Worm (Caenorhabditis elegans) whole organism, L1 larva: ENCODE results near the gene evl-14.

Experiments
- aly-2 ChIP-seq: fragments of 150-350 bp; optimal IDR thresholded peaks from 2 replicates; lab custom pipeline; 2014; ENCODE audit warnings: missing biosample characterization, missing genetic modification characterization
- ama-1 ChIP-seq: fragments of 150-350 bp; optimal IDR thresholded peaks from 2 replicates; lab custom pipeline; 2014
- blmp-1 ChIP-seq: fragments of 150-350 bp; optimal IDR thresholded peaks from 2 replicates; lab custom pipeline; 2014; ENCODE audit warnings: missing biosample characterization, missing genetic modification characterization
- ceh-82 ChIP-seq, 3 experiments: fragments of 150-350 bp in 1 of 3; sonication (generic microtip) in 2 of 3; optimal IDR thresholded peaks; 2 replicates each; lab custom pipeline; 2014 to 2017; ENCODE audit warnings: missing biosample characterization in 3 of 3, missing genetic modification characterization in 3 of 3
- dpl-1 ChIP-seq, 3 experiments: fragments of 150-350 bp in 2 of 3; sonication (generic microtip) in 1 of 3; optimal IDR thresholded peaks; 2 replicates each; lab custom pipeline; 2014 to 2017; ENCODE audit warnings: missing biosample characterization in 3 of 3, missing genetic modification characterization in 3 of 3, missing genetic modification reagents in 3 of 3
- dsc-1 ChIP-seq: sonication (generic microtip); optimal IDR thresholded peaks from 2 replicates; lab custom pipeline; 2016; ENCODE audit warnings: mild to moderate bottlenecking, missing genetic modification characterization, missing compliant biosample characterization
- efl-1 ChIP-seq, 4 experiments: fragments of 150-350 bp; optimal IDR thresholded peaks in 3 of 4; peaks in 1 of 4; 1 replicate in 1 of 4; 2 replicates in 3 of 4; lab custom pipeline; 2014; ENCODE audit warnings: missing biosample characterization in 2 of 4, missing genetic modification characterization in 2 of 4, missing genetic modification reagents in 2 of 4
- elt-3 ChIP-seq, 6 experiments: fragments of 150-350 bp in 1 of 6; sonication (generic microtip); optimal IDR thresholded peaks; 2 replicates each; lab custom pipeline; 2017 to 2018; ENCODE audit warnings: missing biosample characterization in 6 of 6, missing genetic modification characterization in 6 of 6, inconsistent platforms in 1 of 6
- fkh-4 ChIP-seq: sonication (generic microtip); optimal IDR thresholded peaks from 2 replicates; lab custom pipeline; 2016; ENCODE audit warnings: missing compliant biosample characterization, missing genetic modification characterization, borderline replicate concordance
- grh-1 ChIP-seq: fragments of 200-800 bp; sonication (Bioruptor generic); IDR thresholded peaks from 2 replicates; pipeline ENCODE4 v1.3.6; 2022; ENCODE audit warnings: missing genetic modification reagents, missing genetic modification characterization, missing compliant biosample characterization
- hlh-4 ChIP-seq: sonication (generic microtip); optimal IDR thresholded peaks from 2 replicates; lab custom pipeline; 2016; ENCODE audit warnings: mild to moderate bottlenecking, missing genetic modification characterization, missing compliant biosample characterization
- isw-1 ChIP-seq: fragments of 200-800 bp; sonication (Bioruptor generic); IDR thresholded peaks from 2 replicates; pipeline ENCODE4 v1.3.6; 2022; ENCODE audit warnings: missing genetic modification characterization, missing compliant biosample characterization
- lin-13 ChIP-seq: fragments of 150-350 bp; optimal IDR thresholded peaks from 2 replicates; lab custom pipeline; 2014; ENCODE audit warnings: missing biosample characterization, missing genetic modification reagents, missing genetic modification characterization
- lin-14 ChIP-seq: fragments of 200-800 bp; sonication (Bioruptor generic); optimal IDR thresholded peaks from 2 replicates; lab custom pipeline; 2018; ENCODE audit warnings: mild to moderate bottlenecking, missing genetic modification characterization, moderate library complexity, missing compliant biosample characterization
- lin-35 ChIP-seq, 2 experiments: fragments of 150-350 bp; optimal IDR thresholded peaks; 2 replicates each; lab custom pipeline; 2014; ENCODE audit warnings: missing biosample characterization in 2 of 2, missing genetic modification characterization in 2 of 2, missing genetic modification reagents in 2 of 2
- lin-39 ChIP-seq: fragments of 150-350 bp; optimal IDR thresholded peaks from 2 replicates; lab custom pipeline; 2014; ENCODE audit warnings: missing biosample characterization, missing genetic modification reagents, missing genetic modification characterization
- lir-3 ChIP-seq: sonication (generic microtip); optimal IDR thresholded peaks from 2 replicates; lab custom pipeline; 2016; ENCODE audit warnings: mild to moderate bottlenecking, missing genetic modification characterization, moderate library complexity, missing compliant biosample characterization; ENCODE audit not compliant: poor library complexity
- lsy-2 ChIP-seq, 2 experiments: fragments of 150-350 bp; optimal IDR thresholded peaks; 2 replicates each; lab custom pipeline; 2014; ENCODE audit warnings: missing biosample characterization in 2 of 2, missing genetic modification characterization in 2 of 2
- mdl-1 ChIP-seq, 2 experiments: fragments of 150-350 bp; optimal IDR thresholded peaks; 2 replicates each; lab custom pipeline; 2014 to 2017; ENCODE audit warnings: missing biosample characterization in 2 of 2, missing genetic modification characterization in 2 of 2, inconsistent platforms in 1 of 2
- mep-1 ChIP-seq: fragments of 150-350 bp; optimal IDR thresholded peaks from 2 replicates; lab custom pipeline; 2014; ENCODE audit warnings: missing biosample characterization, missing genetic modification characterization
- nhr-11 ChIP-seq: fragments of 150-350 bp; optimal IDR thresholded peaks from 2 replicates; lab custom pipeline; 2014; ENCODE audit warnings: missing biosample characterization, missing genetic modification characterization
- nhr-19 ChIP-seq: fragments of 200-800 bp; sonication (Bioruptor generic); conservative IDR thresholded peaks from 2 replicates; pipeline ENCODE4 v1.3.6; 2022; ENCODE audit warnings: missing genetic modification characterization, missing compliant biosample characterization
- nhr-20 ChIP-seq: sonication (generic microtip); optimal IDR thresholded peaks from 2 replicates; lab custom pipeline; 2016; ENCODE audit warnings: mild to moderate bottlenecking, missing genetic modification characterization, missing compliant biosample characterization
- nhr-47 ChIP-seq: sonication (generic microtip); optimal IDR thresholded peaks from 2 replicates; lab custom pipeline; 2016; ENCODE audit warnings: mild to moderate bottlenecking, missing genetic modification characterization, moderate library complexity, missing compliant biosample characterization
- nhr-71 ChIP-seq: sonication (generic microtip); optimal IDR thresholded peaks from 2 replicates; lab custom pipeline; 2016; ENCODE audit warnings: mild to moderate bottlenecking, missing genetic modification characterization, moderate library complexity, missing compliant biosample characterization
- pax-3 ChIP-seq: fragments of 200-800 bp; sonication (Bioruptor generic); optimal IDR thresholded peaks from 2 replicates; lab custom pipeline; 2018; ENCODE audit warnings: mild to moderate bottlenecking, missing genetic modification characterization, moderate library complexity, missing compliant biosample characterization
- rnt-1 ChIP-seq: sonication (generic microtip); optimal IDR thresholded peaks from 2 replicates; lab custom pipeline; 2016; ENCODE audit warnings: mild to moderate bottlenecking, missing genetic modification characterization, moderate library complexity, missing compliant biosample characterization
- snu-23 ChIP-seq: sonication (generic microtip); optimal IDR thresholded peaks from 2 replicates; lab custom pipeline; 2016; ENCODE audit warnings: missing genetic modification characterization, missing compliant biosample characterization
- sox-4 ChIP-seq: sonication (generic microtip); optimal IDR thresholded peaks from 2 replicates; lab custom pipeline; 2016; ENCODE audit warnings: missing genetic modification characterization, missing compliant biosample characterization
- sptf-1 ChIP-seq: fragments of 150-350 bp; optimal IDR thresholded peaks from 2 replicates; lab custom pipeline; 2014; ENCODE audit warnings: missing biosample characterization, missing genetic modification characterization
- swsn-7 ChIP-seq: sonication (generic microtip); optimal IDR thresholded peaks from 2 replicates; lab custom pipeline; 2016; ENCODE audit warnings: missing genetic modification characterization, missing compliant biosample characterization
- tbx-2 ChIP-seq: sonication (generic microtip); optimal IDR thresholded peaks from 2 replicates; lab custom pipeline; 2016; ENCODE audit warnings: missing genetic modification characterization, missing compliant biosample characterization
- tlp-1 ChIP-seq: fragments of 150-350 bp; optimal IDR thresholded peaks from 2 replicates; lab custom pipeline; 2014; ENCODE audit warnings: missing biosample characterization, missing genetic modification characterization
- unc-130 ChIP-seq: fragments of 150-350 bp; optimal IDR thresholded peaks from 2 replicates; lab custom pipeline; 2017; ENCODE audit warnings: missing biosample characterization, missing genetic modification characterization, inconsistent platforms
- vab-15 ChIP-seq: sonication (generic microtip); optimal IDR thresholded peaks from 2 replicates; lab custom pipeline; 2017; ENCODE audit warnings: missing genotype, mild to moderate bottlenecking, missing genetic modification characterization, missing compliant biosample characterization
- xbp-1 ChIP-seq: sonication (generic microtip); optimal IDR thresholded peaks from 2 replicates; lab custom pipeline; 2016; ENCODE audit warnings: missing genetic modification characterization, missing compliant biosample characterization
- zag-1 ChIP-seq: fragments of 150-350 bp; optimal IDR thresholded peaks from 2 replicates; lab custom pipeline; 2014; ENCODE audit warnings: missing biosample characterization, missing genetic modification characterization

The evl-14 gene

ce11 chrIII:4320113-4320512, 7.2 kb upstream of the evl-14 start, which contains the start of gene H38K22.6:
TSS of gene H38K22.6 (plus strand) at chrIII:4320413.
- TF ChIP-seq mdl-1 (tag; optimal IDR thresholded peaks at IDR 0.05; lab: Kevin White, UChicago), result no peak
- TF ChIP-seq efl-1 (optimal IDR thresholded peaks at IDR 0.05; lab: Kevin White, UChicago), result no peak
- TF ChIP-seq efl-1 (GFP tag; optimal IDR thresholded peaks at IDR 0.05 in 1 of 2; lab: Kevin White, UChicago), result peak in 1 of 2 experiments; percentile 48
- TF ChIP-seq ceh-82 (tag; optimal IDR thresholded peaks at IDR 0.05; lab: Kevin White, UChicago), result no peak
- no peak for TF ChIP-seq grh-1 (GFP tag; lab: Robert Waterston, UW)
- no peak for TF ChIP-seq nhr-20 (tag; lab: Kevin White, UChicago)
- TF ChIP-seq pax-3 (tag; lab: Kevin White, UChicago), result no peak

ce11 chrIII:4317065-4317752, 4.3 kb upstream of the evl-14 start, which contains the start of gene tag-131:
TSS of gene tag-131 (plus strand) at chrIII:4317702.
- TF ChIP-seq nhr-19 (GFP tag; lab: Robert Waterston, UW), result peak; percentile 43
- TF ChIP-seq lin-13 (GFP tag; lab: Kevin White, UChicago), result no peak
- TF ChIP-seq swsn-7 (tag; lab: Kevin White, UChicago), result peak; percentile 50
- peak; percentile 64 for TF ChIP-seq blmp-1
- no peak for TF ChIP-seq ama-1
- TF ChIP-seq mep-1 (tag; lab: Kevin White, UChicago), result peak; percentile 13
- TF ChIP-seq efl-1 (optimal IDR thresholded peaks at IDR 0.05; lab: Kevin White, UChicago), result peak; percentile 48 to 57
- TF ChIP-seq efl-1 (GFP tag; optimal IDR thresholded peaks at IDR 0.05 in 1 of 2; lab: Kevin White, UChicago), result no peak
- no peak for TF ChIP-seq sptf-1 (tag; lab: Kevin White, UChicago)
- TF ChIP-seq mdl-1 (tag; optimal IDR thresholded peaks at IDR 0.05; lab: Kevin White, UChicago), result peak in 1 of 2 experiments; percentile 26
- TF ChIP-seq vab-15 (tag; lab: Kevin White, UChicago), result no peak
- peak; percentile 36 for TF ChIP-seq nhr-47 (tag; lab: Kevin White, UChicago)
- TF ChIP-seq lsy-2 (tag; optimal IDR thresholded peaks at IDR 0.05; lab: Kevin White, UChicago), result peak; percentile 38 to 67
- TF ChIP-seq dsc-1, result peak; percentile 67
- TF ChIP-seq unc-130 (tag; lab: Kevin White, UChicago), result no peak
- TF ChIP-seq elt-3 (tag; optimal IDR thresholded peaks at IDR 0.05; lab: Kevin White, UChicago), result peak in 2 of 6 experiments; percentile 10 to 24
- no peak for TF ChIP-seq ceh-82 (tag; optimal IDR thresholded peaks at IDR 0.05; lab: Kevin White, UChicago)
- TF ChIP-seq rnt-1 (tag; lab: Kevin White, UChicago), result peak; percentile 74
- TF ChIP-seq nhr-71 (tag; lab: Kevin White, UChicago), result peak; percentile 80
- TF ChIP-seq tlp-1 (tag; lab: Kevin White, UChicago), result no peak
- no peak for TF ChIP-seq sox-4 (tag; lab: Kevin White, UChicago)
- TF ChIP-seq tbx-2, result peak; percentile 22
- TF ChIP-seq dpl-1 (GFP tag; optimal IDR thresholded peaks at IDR 0.05; lab: Kevin White, UChicago), result peak; percentile 3 to 20 (median 4)
- TF ChIP-seq zag-1 (tag; lab: Kevin White, UChicago), result no peak
- peak; percentile 8 for TF ChIP-seq xbp-1 (tag; lab: Kevin White, UChicago)
- peak; percentile 75 for TF ChIP-seq snu-23
- peak; percentile 8 for TF ChIP-seq lin-39
- no peak for TF ChIP-seq fkh-4 (tag; lab: Kevin White, UChicago)
- peak; percentile 16 for TF ChIP-seq lir-3
- TF ChIP-seq nhr-20 (tag; lab: Kevin White, UChicago), result peak; percentile 63
- no peak for TF ChIP-seq aly-2 (tag; lab: Kevin White, UChicago)
- TF ChIP-seq lin-14 (GFP tag; lab: Kevin White, UChicago), result peak; percentile 61
- no peak for TF ChIP-seq isw-1 (GFP tag; lab: Robert Waterston, UW)
- peak; percentile 41 for TF ChIP-seq nhr-11 (tag; lab: Kevin White, UChicago)
- no peak for TF ChIP-seq hlh-4 (tag; lab: Kevin White, UChicago)
- TF ChIP-seq lin-35 (GFP tag; optimal IDR thresholded peaks at IDR 0.05; lab: Kevin White, UChicago), result peak; percentile 17 to 36
- TF ChIP-seq, all 84 proteins: peak for 22
